Fruit fly (Drosophila melanogaster): ENCODE data around the gene CCT4.

DNA sequence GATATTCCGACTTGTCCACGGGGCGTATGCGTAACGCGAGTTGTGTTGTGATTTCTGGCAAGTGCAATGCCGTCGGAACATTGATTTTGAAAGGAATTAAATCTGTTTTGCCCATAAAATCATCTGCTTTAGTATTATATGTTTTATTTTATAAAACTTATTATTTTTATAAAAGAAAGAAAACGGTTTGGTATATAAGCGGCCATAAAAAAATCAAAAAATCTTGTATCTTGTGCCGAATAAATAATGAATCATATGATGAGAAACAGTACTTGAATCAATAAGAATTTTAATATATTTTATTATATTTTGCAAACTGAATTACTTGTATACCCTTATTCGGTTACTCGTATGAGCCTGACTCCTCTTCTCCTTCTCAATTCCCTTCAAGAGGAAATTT is 35.9 kb downstream of the CCT4 start, which contains the start of gene pdm2:
- TF ChIP-seq CG5204 (GFP tag; optimal IDR thresholded peaks at IDR 0.05): no peak
- no peak for TF ChIP-seq CG7101 (tag; optimal IDR thresholded peaks at IDR 0.05)
- no peak for TF ChIP-seq toe (GFP tag; optimal IDR thresholded peaks at IDR 0.05)
- no peak for TF ChIP-seq CG11617 (GFP tag; optimal IDR thresholded peaks at IDR 0.05)
- TF ChIP-seq Hr96 (GFP tag; optimal IDR thresholded peaks at IDR 0.05): no peak
- TF ChIP-seq CG7045 (GFP tag; optimal IDR thresholded peaks at IDR 0.05): no peak
- no peak for TF ChIP-seq CG14711 (tag; optimal IDR thresholded peaks at IDR 0.05)
- no peak for TF ChIP-seq CG1620 (GFP tag; optimal IDR thresholded peaks at IDR 0.05)
- no peak for TF ChIP-seq kay (GFP tag; ENCODE audit: borderline replicate concordance)
- no peak for TF ChIP-seq pad (GFP tag; optimal IDR thresholded peaks at IDR 0.05)
- no peak for TF ChIP-seq CG12768 (GFP tag; optimal IDR thresholded peaks at IDR 0.05)
- no peak for TF ChIP-seq cic (GFP tag; optimal IDR thresholded peaks at IDR 0.05)

All from whole organism, adult.